Worm (Caenorhabditis elegans): ENCODE measurements around the gene E02C12.8.

The E02C12.8 gene

ce11 chrV:9338452-9338851 is 35.0 kb downstream of the E02C12.8 start (continued):
- TF ChIP-seq unc-62 (GFP tag; optimal IDR thresholded peaks at IDR 0.05) = no peak
- 0 out of 2 replicates have a peak, but pooled peaks have one; percentile 7 for TF ChIP-seq madf-3 (GFP tag; IDR thresholded peaks at IDR 0.05)
- 0 out of 2 replicates have a peak, but pooled peaks have one; percentile 9 for TF ChIP-seq attf-3 (GFP tag; conservative IDR thresholded peaks at IDR 0.05)
- TF ChIP-seq madf-6 (GFP tag; IDR thresholded peaks at IDR 0.05) = no peak
- 0 out of 2 replicates have a peak, but pooled peaks have one; percentile 41 for TF ChIP-seq B0336.3 (GFP tag; IDR thresholded peaks at IDR 0.05)
- TF ChIP-seq unc-130 (GFP tag; optimal IDR thresholded peaks at IDR 0.05) = no peak
- TF ChIP-seq F52B5.7 (tag; optimal IDR thresholded peaks at IDR 0.05) = peak; percentile 15
- TF ChIP-seq athp-1 (tag; optimal IDR thresholded peaks at IDR 0.05) = no peak
- TF ChIP-seq die-1 (tag; optimal IDR thresholded peaks at IDR 0.05) = no peak
- no peak for TF ChIP-seq egl-18 (GFP tag; IDR thresholded peaks at IDR 0.05)
- peak; percentile 24 for TF ChIP-seq lin-40 (tag; optimal IDR thresholded peaks at IDR 0.05)
- peak; percentile 9 for TF ChIP-seq atf-7 (tag; optimal IDR thresholded peaks at IDR 0.05)
- peak; percentile 41 for TF ChIP-seq ztf-26 (tag; optimal IDR thresholded peaks at IDR 0.05)
- TF ChIP-seq F10E7.11 (tag; optimal IDR thresholded peaks at IDR 0.05) = no peak
- TF ChIP-seq aptf-2 (GFP tag; conservative IDR thresholded peaks at IDR 0.05) = no peak
- peak; percentile 58; the same call in 1 of the 2 replicates for TF ChIP-seq Y53G8AR.9 (GFP tag; conservative IDR thresholded peaks at IDR 0.05)
- TF ChIP-seq ceh-58 (GFP tag; IDR thresholded peaks at IDR 0.05) = 0 out of 2 replicates have a peak, but pooled peaks have one; percentile 1
- TF ChIP-seq zim-3 (tag; optimal IDR thresholded peaks at IDR 0.05) = peak; percentile 34
- no peak for TF ChIP-seq B0035.1 (tag; optimal IDR thresholded peaks at IDR 0.05)
- TF ChIP-seq cebp-1 (GFP tag; IDR thresholded peaks at IDR 0.05) = 0 out of 2 replicates have a peak, but pooled peaks have one; percentile 22
- TF ChIP-seq cebp-1 (tag; optimal IDR thresholded peaks at IDR 0.05) = peak; percentile 58
- TF ChIP-seq D2030.7 (GFP tag; IDR thresholded peaks at IDR 0.05) = no peak

- TF ChIP-seq cebp-1 (GFP tag; IDR thresholded peaks at IDR 0.05) = no peak
- peak; percentile 1 for TF ChIP-seq cebp-1 (tag; optimal IDR thresholded peaks at IDR 0.05)
- no peak for TF ChIP-seq somi-1 (GFP tag; optimal IDR thresholded peaks at IDR 0.05)
Observed at ce11 chrV:9336462-9336861, 37.0 kb downstream of the E02C12.8 start, which contains the start of gene coq-6. Gene coq-6 (plus strand): TSS chrV:9336762.

ce11 chrV:9334216-9334615 is 39.2 kb downstream of the E02C12.8 start, which contains the start of gene ucp-4:
Gene ucp-4 (plus strand): TSS chrV:9334298.
- TF ChIP-seq Y67H2A.10 (GFP tag; conservative IDR thresholded peaks at IDR 0.05) (no peak), nhr-80 (tag; optimal IDR thresholded peaks at IDR 0.05) (peak; percentile 72), unc-62 (GFP tag; optimal IDR thresholded peaks at IDR 0.05) (peak; percentile 75), snpc-4 (GFP tag; optimal IDR thresholded peaks at IDR 0.05) (no peak), snpc-4 (tag; optimal IDR thresholded peaks at IDR 0.05) (peak in 1 of 4 experiments; percentile 33), egl-44 (GFP tag; IDR thresholded peaks at IDR 0.05) (peak; percentile 30; the same call in 1 of the 2 replicates), atf-7 (tag; optimal IDR thresholded peaks at IDR 0.05) (peak; percentile 4), attf-3 (GFP tag; conservative IDR thresholded peaks at IDR 0.05) (peak; percentile 76), Y53G8AR.9 (GFP tag; conservative IDR thresholded peaks at IDR 0.05) (no peak)

- TF ChIP-seq ccch-3 (GFP tag; optimal IDR thresholded peaks at IDR 0.05) (no peak), B0019.2 (GFP tag; conservative IDR thresholded peaks at IDR 0.05) (no peak), hmg-20 (GFP tag; IDR thresholded peaks at IDR 0.05) (no peak), mxl-1 (tag; optimal IDR thresholded peaks at IDR 0.05) (no peak), lin-26 (GFP tag; IDR thresholded peaks at IDR 0.05) (0 out of 2 replicates have a peak, but pooled peaks have one; percentile 15), aptf-3 (GFP tag; IDR thresholded peaks at IDR 0.05) (no peak), dpl-1 (GFP tag; optimal IDR thresholded peaks at IDR 0.05) (no peak), cebp-1 (GFP tag; IDR thresholded peaks at IDR 0.05) (peak; percentile 96), cebp-1 (tag; optimal IDR thresholded peaks at IDR 0.05) (peak; percentile 97), bed-1 (GFP tag; IDR thresholded peaks at IDR 0.05) (no peak), die-1 (tag; optimal IDR thresholded peaks at IDR 0.05) (no peak)
Observed at ce11 chrV:9333316-9334048, 39.9 kb downstream of the E02C12.8 start, which contains the start of gene acl-14. Gene acl-14 (minus strand): TSS chrV:9333631.

Measured in whole organism, young adult.